Worm (Caenorhabditis elegans) whole organism, midembryonic: ENCODE results near the gene F44A2.5.

Experiments
- cog-1 ChIP-seq: sonication (generic microtip); optimal IDR thresholded peaks from 2 replicates; lab custom pipeline; 2016; ENCODE audit warnings: missing genetic modification characterization, missing compliant biosample characterization
- flt-1 ChIP-seq: fragments of 200-800 bp; sonication (Bioruptor generic); IDR thresholded peaks from 2 replicates; pipeline ENCODE4 v1.3.6; 2022; ENCODE audit warnings: missing genetic modification characterization, missing compliant biosample characterization
- klf-2 ChIP-seq: fragments of 200-800 bp; sonication (Bioruptor generic); conservative IDR thresholded peaks from 2 replicates; pipeline ENCODE4 v1.3.6; 2022; ENCODE audit warnings: missing genetic modification reagents, missing genetic modification characterization, missing compliant biosample characterization
- med-1 ChIP-seq: sonication (generic microtip); optimal IDR thresholded peaks from 2 replicates; lab custom pipeline; 2017; ENCODE audit warnings: missing genetic modification characterization, mild to moderate bottlenecking, missing compliant biosample characterization, antibody characterized with exemption, missing genetic modification reagents; ENCODE audit not compliant: insufficient read depth
- ref-1 ChIP-seq: fragments of 200-800 bp; sonication (Bioruptor generic); conservative IDR thresholded peaks from 2 replicates; pipeline ENCODE4 v1.3.6; 2022; ENCODE audit warnings: missing genetic modification reagents, missing genetic modification characterization, missing compliant biosample characterization
- tab-1 ChIP-seq: fragments of 200-800 bp; sonication (Bioruptor generic); IDR thresholded peaks from 2 replicates; pipeline ENCODE4 v1.3.6; 2022; ENCODE audit warnings: missing genetic modification characterization, missing compliant biosample characterization

DNA sequence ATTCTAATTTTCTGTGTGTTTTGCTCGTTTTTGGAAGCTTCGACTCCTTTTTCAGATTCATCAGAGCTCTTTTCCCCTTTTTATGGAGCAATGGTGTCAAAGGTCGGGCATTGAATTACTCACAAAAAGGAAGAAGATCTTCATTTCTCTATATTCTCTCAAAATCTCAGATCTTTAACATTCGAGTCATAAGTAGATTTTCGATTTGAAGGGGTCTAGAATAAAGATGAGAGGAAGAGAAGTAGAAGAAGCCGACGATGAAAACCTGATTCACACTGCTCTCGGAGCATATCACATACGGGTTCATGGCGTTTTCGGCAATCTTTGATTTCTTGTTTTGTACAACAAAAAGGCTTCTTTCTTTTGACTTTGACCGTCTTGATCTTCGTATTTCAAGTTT, 14.9 kb downstream of the F44A2.5 start:
- TF ChIP-seq ref-1 (GFP tag; lab: Robert Waterston, UW) (no peak), klf-2 (GFP tag; lab: Robert Waterston, UW) (no peak), flt-1 (no peak), med-1 (GFP tag; lab: Kevin White, UChicago) (no peak), tab-1 (GFP tag; lab: Robert Waterston, UW) (no peak), cog-1 (no peak)
